Fruit fly (Drosophila melanogaster) Kc167 (cell line): ENCODE results near the gene Nepl6.

Experiments used
- Myc ChIP-seq: fragments of >200 bp; optimal IDR thresholded peaks from 2 replicates; lab custom pipeline; 2017; ENCODE audit warnings: missing external identifiers
- Sin3A ChIP-seq: fragments of >200 bp; optimal IDR thresholded peaks from 2 replicates; lab custom pipeline; 2018; ENCODE audit warnings: missing external identifiers
- h ChIP-seq: fragments of >200 bp; optimal IDR thresholded peaks from 3 replicates; lab custom pipeline; 2018; ENCODE audit warnings: missing external identifiers
- insv ChIP-seq: fragments of >200 bp; optimal IDR thresholded peaks from 3 replicates; lab custom pipeline; 2018; ENCODE audit warnings: missing external identifiers
- psq ChIP-seq: fragments of >200 bp; optimal IDR thresholded peaks from 2 replicates; lab custom pipeline; 2017; ENCODE audit warnings: missing external identifiers
- ttk ChIP-seq: sonication (Bioruptor generic); optimal IDR thresholded peaks from 2 replicates; lab custom pipeline; 2017; ENCODE audit warnings: missing external identifiers

Gene Nepl6

DNA sequence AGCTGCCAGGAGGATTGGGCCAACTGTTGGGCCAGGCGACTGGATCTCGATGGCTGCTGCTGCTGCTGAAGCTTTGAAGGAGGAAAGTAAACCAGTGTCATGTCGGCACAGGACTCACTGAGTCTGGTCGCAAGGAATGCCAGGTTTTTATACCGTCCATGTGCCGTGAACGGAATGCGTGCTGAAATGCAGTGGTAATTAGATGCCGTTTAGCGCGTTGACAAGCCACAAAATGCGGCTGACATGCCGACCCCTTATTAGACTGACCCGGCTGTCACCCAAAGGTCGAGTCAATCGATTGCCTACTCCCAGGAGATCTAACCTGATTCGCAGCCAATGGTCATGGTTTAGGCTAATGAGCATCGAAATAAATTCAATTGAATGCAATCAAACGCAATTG is 31.1 kb downstream of the Nepl6 start, which contains the start of gene ppk7:
Gene ppk7 (minus strand): TSS at position 101 of the 400 bp plus-strand sequence.
- TF ChIP-seq ttk (lab: Kevin White, UChicago) (no peak), Sin3A (lab: Kevin White, UChicago) (no peak), Myc (lab: Kevin White, UChicago) (no peak), psq (lab: Kevin White, UChicago) (no peak), insv (no peak)

DNA sequence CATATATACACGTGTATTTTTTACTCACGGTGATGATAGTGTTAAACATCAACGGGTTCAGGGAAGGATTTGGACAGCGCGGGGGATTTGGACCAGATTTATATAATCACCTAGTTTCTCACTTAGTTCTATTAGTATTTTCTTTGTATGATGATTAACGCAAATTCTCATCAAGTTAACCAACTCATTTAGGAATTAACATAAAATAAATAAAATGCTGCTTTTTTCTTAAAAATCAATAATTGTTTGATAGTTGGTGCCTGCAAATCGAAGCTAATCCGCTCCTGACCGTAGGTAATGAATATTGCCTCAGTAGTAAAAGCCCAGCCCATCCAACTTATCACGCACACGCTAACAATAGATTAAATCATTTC is 33.5 kb downstream of the Nepl6 start:
- TF ChIP-seq Sin3A (lab: Kevin White, UChicago) (no peak), ttk (lab: Kevin White, UChicago) (no peak), h (lab: Kevin White, UChicago) (no peak), psq (lab: Kevin White, UChicago) (no peak), insv (no peak), Myc (lab: Kevin White, UChicago) (no peak)

DNA sequence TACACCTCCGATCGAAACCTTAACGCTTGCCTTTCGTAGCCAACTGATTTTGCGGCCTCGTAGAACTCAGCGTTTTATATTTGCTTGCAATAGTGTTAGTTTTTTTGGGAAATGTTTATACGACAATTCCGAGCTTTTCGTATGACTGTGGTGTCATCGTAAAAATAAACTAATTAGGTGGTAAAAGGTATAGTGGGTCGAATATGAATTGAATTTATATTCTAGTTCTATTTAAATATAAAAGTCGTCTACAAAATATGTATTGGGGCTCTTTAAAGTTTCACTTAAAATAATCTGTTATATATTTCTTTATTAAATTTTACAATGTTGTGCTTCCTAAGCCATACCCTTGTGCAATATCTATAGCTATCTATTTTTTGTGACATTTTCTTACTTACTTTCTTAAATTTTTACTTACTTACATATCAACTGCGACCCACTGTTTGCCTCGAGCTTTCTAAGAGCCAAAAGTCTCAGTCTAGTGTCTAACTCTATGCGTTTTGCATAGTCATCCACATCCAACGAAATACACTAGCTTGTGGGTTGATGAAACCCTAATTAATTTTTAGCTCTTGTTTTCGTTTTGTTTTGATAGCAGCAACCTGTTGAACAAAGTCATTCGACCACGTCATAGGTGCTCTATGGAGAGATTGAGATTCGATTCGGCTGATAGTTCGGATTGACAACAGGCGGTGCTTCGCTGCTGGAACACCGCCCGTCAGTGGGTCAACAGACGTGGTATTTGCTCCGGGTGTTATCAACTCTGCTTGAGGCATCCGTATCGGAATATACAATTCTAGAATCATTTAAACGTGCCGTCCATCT is 34.1 kb downstream of the Nepl6 start, which contains the start of gene CG9498:
Gene CG9498 (minus strand): TSS at position 51 of the 825 bp plus-strand sequence.
- no peak for TF ChIP-seq Sin3A (lab: Kevin White, UChicago)
- TF ChIP-seq insv = no peak
- TF ChIP-seq ttk (lab: Kevin White, UChicago) = no peak
- TF ChIP-seq h (lab: Kevin White, UChicago) = no peak
- no peak for TF ChIP-seq psq (lab: Kevin White, UChicago)
- no peak for TF ChIP-seq Myc (lab: Kevin White, UChicago)

DNA sequence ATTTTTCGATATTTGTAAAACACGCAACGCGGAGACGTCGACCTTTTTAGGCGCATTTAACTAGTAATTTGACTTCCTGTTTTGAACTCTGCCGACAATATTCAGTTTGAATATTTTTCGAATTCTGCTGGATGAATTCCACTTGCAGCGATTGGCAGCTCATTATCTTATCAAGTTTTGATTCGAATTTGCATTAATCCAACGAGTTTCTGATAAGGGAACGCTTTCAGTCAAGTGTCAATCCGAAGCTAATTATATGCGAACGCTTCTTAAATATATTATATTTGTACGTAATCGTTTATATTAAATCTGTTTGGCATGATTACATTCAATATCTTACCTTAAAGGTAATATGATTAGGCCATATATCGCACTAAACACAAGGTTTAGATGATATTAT is 37.0 kb downstream of the Nepl6 start, which contains the start of gene CG9497:
Gene CG9497 (minus strand): TSS at position 101 of the 400 bp plus-strand sequence.
- no peak for TF ChIP-seq ttk (lab: Kevin White, UChicago)
- TF ChIP-seq h (lab: Kevin White, UChicago) = no peak

DNA sequence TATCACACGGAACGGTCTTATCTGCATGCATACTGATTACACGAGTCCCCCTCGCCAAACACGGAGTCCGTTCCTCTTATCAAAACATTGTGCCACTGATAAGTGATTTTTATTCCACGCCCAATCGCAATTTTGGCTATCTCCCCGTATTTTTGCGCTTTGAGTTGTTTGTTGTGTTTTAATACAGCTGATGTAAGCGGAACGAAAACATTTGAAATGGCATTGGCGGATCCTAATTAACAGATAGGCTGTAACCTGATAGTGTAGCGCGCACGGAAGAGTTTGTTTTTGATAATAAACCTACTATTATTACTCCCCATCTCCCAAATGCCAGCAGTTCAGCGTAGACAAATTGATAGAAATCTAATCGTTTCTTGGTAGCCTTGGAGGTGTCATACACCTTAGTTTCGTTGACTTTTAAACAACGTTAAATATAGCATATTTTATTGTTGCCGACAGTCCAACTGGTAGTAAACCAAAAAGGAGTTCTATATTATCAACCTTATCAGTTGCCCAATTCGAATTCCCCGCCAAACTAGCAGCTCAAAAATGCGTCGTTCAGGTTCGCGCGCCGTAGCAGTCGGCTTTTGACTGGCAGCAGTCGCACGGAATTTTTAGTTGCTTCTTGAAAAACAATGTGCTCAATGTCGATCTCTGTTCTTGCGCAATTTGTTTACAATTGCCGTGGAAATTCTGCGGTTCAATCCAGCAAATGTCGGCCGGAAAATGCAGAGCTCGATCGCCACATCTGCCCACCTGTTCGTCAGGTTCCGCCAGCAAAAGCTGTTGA is 42.0 kb downstream of the Nepl6 start:
- TF ChIP-seq h (lab: Kevin White, UChicago) = no peak
- TF ChIP-seq ttk (lab: Kevin White, UChicago) = no peak
- TF ChIP-seq psq (lab: Kevin White, UChicago) = no peak
- TF ChIP-seq Myc (lab: Kevin White, UChicago) = no peak
- TF ChIP-seq Sin3A (lab: Kevin White, UChicago) = no peak
- TF ChIP-seq insv = no peak

DNA sequence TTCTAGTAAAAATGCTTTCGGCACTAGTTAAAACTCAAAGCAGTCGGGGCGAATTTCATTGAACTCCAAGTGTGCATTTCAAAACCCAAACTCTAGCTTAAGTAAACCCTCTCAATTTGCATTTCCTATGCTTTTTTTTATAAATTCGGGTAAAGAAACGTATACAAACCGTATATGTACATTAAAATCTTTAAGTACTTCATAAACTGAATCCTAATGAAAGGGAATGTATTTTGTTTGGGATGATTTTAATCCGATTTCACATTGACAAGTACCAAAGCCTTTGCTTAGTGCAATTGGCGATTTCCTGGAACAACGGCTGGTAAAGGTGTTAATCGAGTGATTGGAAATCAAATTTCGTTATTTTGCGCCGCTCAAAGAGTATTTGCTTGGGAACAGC is 44.1 kb downstream of the Nepl6 start:
- TF ChIP-seq h (lab: Kevin White, UChicago) = no peak
- no peak for TF ChIP-seq psq (lab: Kevin White, UChicago)
- no peak for TF ChIP-seq Myc (lab: Kevin White, UChicago)
- no peak for TF ChIP-seq Sin3A (lab: Kevin White, UChicago)
- TF ChIP-seq insv = no peak
- TF ChIP-seq ttk (lab: Kevin White, UChicago) = no peak

DNA sequence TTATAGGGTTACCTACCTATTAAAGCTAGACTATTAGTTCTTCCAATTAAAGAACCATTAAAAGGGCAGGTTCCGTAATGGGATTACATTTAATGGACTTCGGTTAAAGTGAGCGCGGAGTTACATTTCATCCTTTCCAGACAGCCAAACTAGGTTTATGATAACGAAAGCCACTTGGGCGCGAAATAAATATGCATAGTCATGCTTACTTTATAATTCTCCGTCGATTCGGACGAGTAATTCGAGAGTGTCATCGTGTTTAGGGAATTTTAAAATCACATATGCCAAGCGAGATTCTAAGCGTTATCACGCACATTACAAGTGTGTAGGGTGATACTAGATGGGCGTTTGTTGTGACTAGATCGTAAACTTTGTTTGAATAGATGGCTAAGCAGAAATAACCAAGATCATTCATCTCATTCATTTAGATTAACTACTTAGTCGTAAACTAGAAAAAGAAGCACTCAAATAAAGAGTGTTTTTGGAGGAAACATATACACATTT is 45.0 kb downstream of the Nepl6 start:
- TF ChIP-seq insv (no peak), ttk (lab: Kevin White, UChicago) (no peak), h (lab: Kevin White, UChicago) (no peak), Sin3A (lab: Kevin White, UChicago) (no peak), Myc (lab: Kevin White, UChicago) (no peak)

DNA sequence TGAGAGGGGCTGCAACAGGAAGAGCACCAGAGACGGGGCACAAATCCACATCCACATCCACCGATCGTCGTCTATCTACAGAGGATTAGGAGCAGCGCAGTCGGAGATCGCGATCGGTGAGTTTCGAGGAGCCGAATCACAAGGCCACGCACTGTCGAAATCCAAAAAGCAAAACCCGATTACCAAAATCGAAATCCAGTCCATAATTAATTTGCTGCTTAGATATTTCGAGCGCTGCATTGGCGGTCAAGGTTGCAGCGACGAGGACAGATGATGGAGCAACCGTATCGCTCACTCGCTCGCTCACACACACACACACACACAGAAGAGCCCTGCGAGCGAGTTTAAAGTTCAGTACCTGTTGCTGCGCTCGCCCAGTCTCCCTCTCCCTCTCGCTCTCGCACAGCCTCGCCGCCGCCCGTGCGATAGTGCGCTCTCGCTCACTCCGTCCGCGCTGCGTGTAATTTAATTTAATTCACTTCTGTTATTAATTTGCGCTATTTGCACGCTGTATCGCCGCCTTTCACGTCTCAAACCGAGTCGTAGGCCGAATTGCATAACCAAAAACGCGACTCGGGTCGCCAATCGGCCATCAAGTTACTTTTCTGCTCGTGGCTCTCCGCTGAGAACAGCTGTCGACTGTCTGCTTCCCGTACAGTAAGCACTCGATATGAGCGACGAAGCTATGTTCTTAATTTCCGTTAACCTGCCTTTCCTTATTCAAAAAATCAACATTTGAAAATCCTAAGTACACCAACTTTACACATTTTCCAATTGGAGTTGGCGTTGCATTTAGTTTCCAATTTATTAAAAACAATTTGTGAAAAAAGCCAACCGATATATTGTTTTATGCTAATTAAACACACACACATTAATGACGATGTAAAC is 46.1 kb downstream of the Nepl6 start:
- TF ChIP-seq insv = no peak
- no peak for TF ChIP-seq h (lab: Kevin White, UChicago)

DNA sequence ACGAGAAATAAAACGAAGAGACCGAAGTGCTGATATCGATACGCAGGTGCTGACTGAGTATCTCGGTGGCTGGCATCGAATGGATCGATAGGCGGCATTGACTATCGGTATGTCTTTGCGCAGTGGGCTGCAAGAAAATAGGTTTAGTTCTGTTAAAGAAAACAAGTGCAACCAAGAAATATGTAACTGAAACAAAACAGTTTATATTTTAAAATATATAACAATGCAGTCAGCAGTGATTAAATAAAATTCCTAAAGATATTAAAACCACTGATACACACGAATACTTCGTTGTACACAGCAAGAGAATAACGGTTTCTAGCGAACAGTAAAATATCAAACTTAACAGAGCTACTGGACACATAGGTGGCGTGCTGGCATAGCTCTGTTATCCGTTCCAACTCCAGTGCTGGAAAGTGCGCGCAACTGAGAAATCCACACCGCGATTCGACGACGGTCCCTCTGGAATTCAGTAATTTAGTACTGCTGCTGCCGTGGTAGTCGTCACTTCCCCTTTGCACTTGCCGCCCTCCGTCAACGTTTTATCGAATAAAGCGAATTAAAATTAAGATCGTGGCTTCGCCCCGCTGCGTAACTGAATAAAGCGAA is 46.8 kb downstream of the Nepl6 start, which contains the start of the genes Pez and Cpr:
Gene Pez (minus strand): TSS at position 305 of the 609 bp plus-strand sequence.
Gene Cpr (plus strand): TSS at position 470 of the 609 bp plus-strand sequence.
- TF ChIP-seq insv (no peak), ttk (lab: Kevin White, UChicago) (no peak), Myc (lab: Kevin White, UChicago) (no peak), h (lab: Kevin White, UChicago) (no peak), psq (lab: Kevin White, UChicago) (no peak), Sin3A (lab: Kevin White, UChicago) (no peak)

DNA sequence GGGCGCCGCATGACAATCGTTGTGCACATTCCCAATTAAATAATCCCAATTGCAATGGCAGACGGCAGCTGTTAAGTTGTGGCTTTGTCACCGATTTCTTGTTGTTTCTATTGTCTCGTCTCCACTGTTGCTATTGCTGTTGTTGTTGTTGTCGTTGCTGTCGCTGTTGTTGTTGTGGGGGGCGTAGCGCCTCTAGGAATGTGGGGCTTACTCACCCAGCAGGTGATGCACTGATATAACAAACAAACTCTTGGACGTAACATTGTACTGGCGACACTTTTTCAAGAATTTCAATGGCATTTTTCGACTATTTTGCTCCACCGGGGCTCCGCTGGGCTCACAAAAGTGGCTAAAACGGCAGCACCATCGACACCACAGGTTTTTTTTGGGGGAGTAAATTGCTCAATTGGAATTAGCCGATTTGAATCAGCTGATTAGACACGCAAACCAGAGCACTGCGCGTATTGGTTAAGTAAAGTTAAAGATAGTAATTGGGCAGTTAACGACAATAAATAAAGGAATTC is 47.4 kb downstream of the Nepl6 start:
- TF ChIP-seq insv (no peak), ttk (lab: Kevin White, UChicago) (no peak), Myc (lab: Kevin White, UChicago) (no peak), psq (lab: Kevin White, UChicago) (no peak), h (lab: Kevin White, UChicago) (no peak), Sin3A (lab: Kevin White, UChicago) (no peak)
